Worm (Caenorhabditis elegans): ENCODE data around the gene srx-77.

- no peak for TF ChIP-seq B0310.2 (tag; optimal IDR thresholded peaks at IDR 0.05)
- TF ChIP-seq pes-1 (GFP tag; IDR thresholded peaks at IDR 0.05) = no peak
- TF ChIP-seq hnd-1 (tag; optimal IDR thresholded peaks at IDR 0.05) = no peak
- TF ChIP-seq aly-1 (tag; optimal IDR thresholded peaks at IDR 0.05) = no peak
- no peak for TF ChIP-seq ceh-13 (GFP tag; optimal IDR thresholded peaks at IDR 0.05)
- no peak for TF ChIP-seq ama-1 (optimal IDR thresholded peaks at IDR 0.05)
- TF ChIP-seq hmg-4 (GFP tag; optimal IDR thresholded peaks at IDR 0.05) = no peak
- no peak for TF ChIP-seq scrt-1 (GFP tag; IDR thresholded peaks at IDR 0.05)
- TF ChIP-seq ceh-36 (tag; optimal IDR thresholded peaks at IDR 0.05) = no peak
- TF ChIP-seq tbx-37 (GFP tag; conservative IDR thresholded peaks at IDR 0.05) = no peak
Measured at ce11 chrV:4689234-4689633, 20.7 kb upstream of the srx-77 start, which contains the start of gene K03B4.1.

Measured in whole organism, early embryonic.